Fruit fly (Drosophila melanogaster): ENCODE results near the gene Srp72.

Srp72 gene

dm6 chr3R:20550632-20551486, 37.7 kb upstream of the Srp72 start (continued):
- peak; percentile 70 for TF ChIP-seq CG1603 (tag; optimal IDR thresholded peaks at IDR 0.05)
- TF ChIP-seq exex (tag; optimal IDR thresholded peaks at IDR 0.05): peak; percentile 35
- no peak for TF ChIP-seq Dfd (GFP tag; optimal IDR thresholded peaks at IDR 0.05)
- TF ChIP-seq Gug (GFP tag; IDR thresholded peaks at IDR 0.05): peak; percentile 23; the same call in 1 of the 4 replicates
- TF ChIP-seq az2 (GFP tag; optimal IDR thresholded peaks at IDR 0.05): no peak
- peak; percentile 91 for TF ChIP-seq Fer1 (GFP tag; optimal IDR thresholded peaks at IDR 0.05)
- TF ChIP-seq CG9437 (GFP tag; optimal IDR thresholded peaks at IDR 0.05): no peak
- peak; percentile 89 for TF ChIP-seq unc-4 (GFP tag; IDR thresholded peaks at IDR 0.05; ENCODE audit: partially characterized antibody)
- peak; percentile 8 for TF ChIP-seq CoRest (tag; optimal IDR thresholded peaks at IDR 0.05)
- TF ChIP-seq corto (GFP tag; optimal IDR thresholded peaks at IDR 0.05): peak; percentile 56
- TF ChIP-seq stwl (tag; optimal IDR thresholded peaks at IDR 0.05): peak; percentile 29
- TF ChIP-seq CG33213 (GFP tag; optimal IDR thresholded peaks at IDR 0.05): peak; percentile 46
- TF ChIP-seq amos (GFP tag; IDR thresholded peaks at IDR 0.05; ENCODE audit: partially characterized antibody): peak; percentile 99
- TF ChIP-seq CG4820 (GFP tag; optimal IDR thresholded peaks at IDR 0.05): no peak
- TF ChIP-seq Ets97D (GFP tag; optimal IDR thresholded peaks at IDR 0.05): no peak
- peak; percentile 29; the same call in 1 of the 2 replicates for TF ChIP-seq ap (GFP tag; IDR thresholded peaks at IDR 0.05)
- TF ChIP-seq CG10147 (GFP tag; optimal IDR thresholded peaks at IDR 0.05): peak; percentile 52
- TF ChIP-seq zf30C (GFP tag; optimal IDR thresholded peaks at IDR 0.05): no peak
- no peak for TF ChIP-seq CG6175 (GFP tag; IDR thresholded peaks at IDR 0.05)
- peak; percentile 24; the same call in 1 of the 3 replicates for TF ChIP-seq B-H1 (GFP tag; IDR thresholded peaks at IDR 0.05)
- TF ChIP-seq Sox102F (GFP tag; optimal IDR thresholded peaks at IDR 0.05): peak; percentile 42
- TF ChIP-seq Lpt (GFP tag; optimal IDR thresholded peaks at IDR 0.05): no peak
- TF ChIP-seq HmgD (GFP tag; optimal IDR thresholded peaks at IDR 0.05): peak; percentile 66
- no peak; the same call in 2 of the 3 replicates for TF ChIP-seq dysf (GFP tag; IDR thresholded peaks at IDR 0.05)
- TF ChIP-seq YL-1 (GFP tag; optimal IDR thresholded peaks at IDR 0.05): peak; percentile 92
- TF ChIP-seq Xbp1 (GFP tag; optimal IDR thresholded peaks at IDR 0.05): no peak
- TF ChIP-seq trh (GFP tag; optimal IDR thresholded peaks at IDR 0.05): no peak
- no peak for TF ChIP-seq Ravus (GFP tag; IDR thresholded peaks at IDR 0.05)
- TF ChIP-seq CG15479 (GFP tag; optimal IDR thresholded peaks at IDR 0.05): peak; percentile 95
- no peak for TF ChIP-seq Hsf (GFP tag; optimal IDR thresholded peaks at IDR 0.05)
- peak; percentile 49 for TF ChIP-seq CG9817 (tag; optimal IDR thresholded peaks at IDR 0.05)
- TF ChIP-seq gsb-n (tag; optimal IDR thresholded peaks at IDR 0.05): peak; percentile 63
- no peak for TF ChIP-seq sima (GFP tag; optimal IDR thresholded peaks at IDR 0.05)
- peak; percentile 30 for TF ChIP-seq CG10462 (GFP tag; optimal IDR thresholded peaks at IDR 0.05)
- no peak for TF ChIP-seq pita (GFP tag; optimal IDR thresholded peaks at IDR 0.05)
- TF ChIP-seq NfI (GFP tag; optimal IDR thresholded peaks at IDR 0.05): peak; percentile 74
- TF ChIP-seq NC2α (GFP tag; optimal IDR thresholded peaks at IDR 0.05): peak; percentile 59
- TF ChIP-seq CG16863 (GFP tag; optimal IDR thresholded peaks at IDR 0.05): peak; percentile 61
- TF ChIP-seq gcm (GFP tag; optimal IDR thresholded peaks at IDR 0.05): peak; percentile 81
- peak; percentile 54 for TF ChIP-seq Blimp-1 (GFP tag; optimal IDR thresholded peaks at IDR 0.05)
- no peak for TF ChIP-seq tio (GFP tag; optimal IDR thresholded peaks at IDR 0.05)
- TF ChIP-seq CG12744 (GFP tag; optimal IDR thresholded peaks at IDR 0.05): peak; percentile 65
- TF ChIP-seq CG4854 (GFP tag; optimal IDR thresholded peaks at IDR 0.05): peak; percentile 55
- TF ChIP-seq CG15514 (GFP tag; optimal IDR thresholded peaks at IDR 0.05): peak; percentile 71
- TF ChIP-seq CG43689 (GFP tag; IDR thresholded peaks at IDR 0.05): 0 out of 2 replicates have a peak, but pooled peaks have one; percentile 10
- TF ChIP-seq knrl (GFP tag; IDR thresholded peaks at IDR 0.05; ENCODE audit: partially characterized antibody): peak; percentile 95
- peak; percentile 22; the same call in 1 of the 2 replicates for TF ChIP-seq CG1024 (GFP tag; IDR thresholded peaks at IDR 0.05)
- peak; percentile 27 for TF ChIP-seq Drgx (GFP tag; IDR thresholded peaks at IDR 0.05)
